Fruit fly (Drosophila melanogaster) whole organism, embryonic: ENCODE results near the gene Eig71Ei.

Source experiments
- Atf6 ChIP-seq: fragments of 200-800 bp; sonication (Bioruptor generic); IDR thresholded peaks from 2 replicates; pipeline ENCODE4 v1.3.6; 2022; ENCODE audit warnings: missing biosample characterization, missing genetic modification characterization
- CG10209 ChIP-seq: fragments of 200-800 bp; sonication (Bioruptor generic); optimal IDR thresholded peaks from 3 replicates; lab custom pipeline; 2017; ENCODE audit warnings: missing biosample characterization, mild to moderate bottlenecking, missing genetic modification characterization, missing genetic modification reagents
- CG11695 ChIP-seq: fragments of 200-800 bp; sonication (Bioruptor generic); IDR thresholded peaks from 3 replicates; pipeline ENCODE4 v1.3.6; 2022; ENCODE audit warnings: missing biosample characterization, missing genetic modification characterization
- CG12155 ChIP-seq: fragments of 200-800 bp; sonication (Bioruptor generic); optimal IDR thresholded peaks from 3 replicates; lab custom pipeline; 2016; ENCODE audit warnings: missing biosample characterization, missing genetic modification characterization
- CG12769 ChIP-seq: fragments of 200-800 bp; sonication (Bioruptor generic); optimal IDR thresholded peaks from 2 replicates; lab custom pipeline; 2019; ENCODE audit warnings: missing biosample characterization, mild to moderate bottlenecking, missing genetic modification characterization, moderate library complexity
- CG13296 ChIP-seq: fragments of 200-800 bp; sonication (Bioruptor generic); optimal IDR thresholded peaks from 3 replicates; lab custom pipeline; 2018; ENCODE audit warnings: missing biosample characterization, mild to moderate bottlenecking, missing genetic modification characterization
- CG15696 ChIP-seq: fragments of 200-800 bp; sonication (Bioruptor generic); optimal IDR thresholded peaks from 2 replicates; lab custom pipeline; 2019; ENCODE audit warnings: missing biosample characterization, mild to moderate bottlenecking, missing genetic modification characterization, moderate library complexity
- CG16863 ChIP-seq: fragments of 200-800 bp; sonication (Bioruptor generic); optimal IDR thresholded peaks from 3 replicates; lab custom pipeline; 2016; ENCODE audit warnings: missing biosample characterization, missing genetic modification characterization
- CG17359 ChIP-seq: fragments of 200-800 bp; sonication (Bioruptor generic); optimal IDR thresholded peaks from 3 replicates; lab custom pipeline; 2018; ENCODE audit warnings: missing biosample characterization, mild to moderate bottlenecking, missing genetic modification characterization, moderate library complexity
- CG17385 ChIP-seq: fragments of 200-800 bp; sonication (Bioruptor generic); optimal IDR thresholded peaks from 3 replicates; lab custom pipeline; 2018; ENCODE audit warnings: missing biosample characterization, mild to moderate bottlenecking, missing genetic modification characterization
- CG17612 ChIP-seq: fragments of 200-800 bp; sonication (Bioruptor generic); IDR thresholded peaks from 2 replicates; pipeline ENCODE4 v1.3.6; 2022; ENCODE audit warnings: missing biosample characterization, missing genetic modification characterization
- CG2199 ChIP-seq: fragments of 200-800 bp; sonication (Bioruptor generic); IDR thresholded peaks from 3 replicates; pipeline ENCODE4 v1.3.6; 2022; ENCODE audit warnings: missing biosample characterization, missing genetic modification characterization
- CG3281 ChIP-seq: fragments of 200-800 bp; sonication (Bioruptor generic); optimal IDR thresholded peaks from 3 replicates; lab custom pipeline; 2017; ENCODE audit warnings: missing biosample characterization, mild to moderate bottlenecking, missing genetic modification characterization
- CG6272 ChIP-seq: fragments of 200-800 bp; sonication (Bioruptor generic); IDR thresholded peaks from 2 replicates; pipeline ENCODE4 v1.3.6; 2022; ENCODE audit warnings: missing biosample characterization, missing genetic modification characterization
- CG6813 ChIP-seq: fragments of 200-800 bp; sonication (Bioruptor generic); optimal IDR thresholded peaks from 2 replicates; lab custom pipeline; 2017; ENCODE audit warnings: missing biosample characterization, missing genetic modification characterization, mild to moderate bottlenecking, moderate library complexity, missing genetic modification reagents
- D19B ChIP-seq: fragments of 200-800 bp; sonication (Bioruptor generic); optimal IDR thresholded peaks from 2 replicates; lab custom pipeline; 2017; ENCODE audit warnings: missing biosample characterization, mild to moderate bottlenecking, missing genetic modification characterization
- Deaf1 ChIP-seq: fragments of 200-800 bp; optimal IDR thresholded peaks from 3 replicates; lab custom pipeline; 2019; ENCODE audit warnings: missing biosample characterization, mild to moderate bottlenecking, missing genetic modification characterization, moderate library complexity
- E2f2 ChIP-seq: fragments of 200-800 bp; sonication (Bioruptor generic); IDR thresholded peaks from 2 replicates; pipeline ENCODE4 v1.3.6; 2022; ENCODE audit warnings: missing biosample characterization, missing genetic modification characterization
- Eip74EF ChIP-seq, 2 experiments: fragments of 200-800 bp in 1 of 2; fragments of >200 bp in 1 of 2; sonication (Bioruptor generic) in 1 of 2; optimal IDR thresholded peaks; 2 replicates each; lab custom pipeline; 2017 to 2019; ENCODE audit warnings: missing biosample characterization in 2 of 2, missing genetic modification characterization in 2 of 2, mild to moderate bottlenecking in 1 of 2, moderate library complexity in 1 of 2
- HHEX ChIP-seq: fragments of 200-800 bp; sonication (Bioruptor generic); optimal IDR thresholded peaks from 3 replicates; lab custom pipeline; 2017; ENCODE audit warnings: missing biosample characterization, mild to moderate bottlenecking, missing genetic modification characterization, missing genetic modification reagents
- HmgD ChIP-seq: fragments of 200-800 bp; sonication (Bioruptor generic); optimal IDR thresholded peaks from 3 replicates; lab custom pipeline; 2016; ENCODE audit warnings: missing biosample characterization, missing genetic modification characterization
- Hmr ChIP-seq: fragments of 200-800 bp; sonication (Bioruptor generic); optimal IDR thresholded peaks from 3 replicates; lab custom pipeline; 2017; ENCODE audit warnings: mild to moderate bottlenecking, missing biosample characterization, missing genetic modification reagents, missing genetic modification characterization
- Mes4 ChIP-seq: fragments of 200-800 bp; sonication (Bioruptor generic); optimal IDR thresholded peaks from 2 replicates; lab custom pipeline; 2016; ENCODE audit warnings: missing biosample characterization, missing genetic modification characterization
- NC2α ChIP-seq: fragments of 200-800 bp; sonication (Bioruptor generic); optimal IDR thresholded peaks from 2 replicates; lab custom pipeline; 2016; ENCODE audit warnings: missing biosample characterization, missing genetic modification characterization
- Sin3A ChIP-seq: fragments of >200 bp; optimal IDR thresholded peaks from 2 replicates; lab custom pipeline; 2018
- Spps ChIP-seq: fragments of 200-800 bp; sonication (Bioruptor generic); optimal IDR thresholded peaks from 2 replicates; lab custom pipeline; 2018; ENCODE audit warnings: missing biosample characterization, mild to moderate bottlenecking, missing genetic modification characterization
- TFAM ChIP-seq: fragments of 200-800 bp; sonication (Bioruptor generic); optimal IDR thresholded peaks from 2 replicates; lab custom pipeline; 2017; ENCODE audit warnings: missing biosample characterization, missing genetic modification characterization, inconsistent platforms
- Taf1 ChIP-seq: fragments of 200-800 bp; sonication (Bioruptor generic); IDR thresholded peaks from 2 replicates; pipeline ENCODE4 v1.3.6; 2022; ENCODE audit warnings: missing biosample characterization, missing genetic modification characterization
- amos ChIP-seq: fragments of 200-800 bp; sonication (Bioruptor generic); IDR thresholded peaks from 2 replicates; pipeline ENCODE4 v1.3.6; 2022; ENCODE audit warnings: missing biosample characterization, missing genetic modification characterization; ENCODE audit not compliant: partially characterized antibody
- ap ChIP-seq: fragments of 200-800 bp; sonication (Bioruptor generic); IDR thresholded peaks from 2 replicates; pipeline ENCODE4 v1.3.6; 2022; ENCODE audit warnings: missing biosample characterization, missing genetic modification characterization
- ase ChIP-seq: fragments of 200-800 bp; sonication (Bioruptor generic); IDR thresholded peaks from 3 replicates; pipeline ENCODE4 v1.3.6; 2022; ENCODE audit warnings: missing biosample characterization, missing genetic modification characterization
- bab2 ChIP-seq: fragments of 200-800 bp; sonication (Bioruptor generic); optimal IDR thresholded peaks from 2 replicates; lab custom pipeline; 2016; ENCODE audit warnings: missing biosample characterization, missing genetic modification characterization
- ci ChIP-seq: fragments of 200-800 bp; sonication (Bioruptor generic); IDR thresholded peaks from 3 replicates; pipeline ENCODE4 v1.3.6; 2022; ENCODE audit warnings: missing biosample characterization, missing genetic modification characterization
- crp ChIP-seq, 2 experiments: fragments of 200-800 bp; sonication (Bioruptor generic); optimal IDR thresholded peaks; 2 replicates in 1 of 2; 3 replicates in 1 of 2; lab custom pipeline; 2017; ENCODE audit warnings: missing biosample characterization in 2 of 2, missing genetic modification characterization in 2 of 2, mild to moderate bottlenecking in 1 of 2, moderate library complexity in 1 of 2
- da ChIP-seq: fragments of 200-800 bp; sonication (Bioruptor generic); optimal IDR thresholded peaks from 2 replicates; lab custom pipeline; 2016; ENCODE audit warnings: missing biosample characterization, missing genetic modification characterization
- dmrt99B ChIP-seq: fragments of 200-800 bp; sonication (Bioruptor generic); optimal IDR thresholded peaks from 2 replicates; lab custom pipeline; 2018; ENCODE audit warnings: missing biosample characterization, mild to moderate bottlenecking, missing genetic modification characterization, moderate library complexity
- dpn ChIP-seq, 2 experiments: fragments of 200-800 bp; sonication (Bioruptor generic); optimal IDR thresholded peaks; 3 replicates each; lab custom pipeline; 2016; ENCODE audit warnings: missing biosample characterization in 2 of 2, missing genetic modification characterization in 2 of 2
- dysf ChIP-seq: fragments of 200-800 bp; sonication (Bioruptor generic); IDR thresholded peaks from 3 replicates; pipeline ENCODE4 v1.3.6; 2022; ENCODE audit warnings: missing biosample characterization, missing genetic modification characterization
- exex ChIP-seq: fragments of 200-800 bp; sonication (Bioruptor generic); optimal IDR thresholded peaks from 4 replicates; lab custom pipeline; 2018; ENCODE audit warnings: missing biosample characterization, mild to moderate bottlenecking, missing genetic modification characterization, moderate library complexity
- fd102C ChIP-seq: fragments of 200-800 bp; sonication (Bioruptor generic); optimal IDR thresholded peaks from 2 replicates; lab custom pipeline; 2018; ENCODE audit warnings: missing biosample characterization, mild to moderate bottlenecking, missing genetic modification characterization, moderate library complexity
- gce ChIP-seq: fragments of 200-800 bp; sonication (Bioruptor generic); IDR thresholded peaks from 3 replicates; pipeline ENCODE4 v1.3.6; 2022; ENCODE audit warnings: missing biosample characterization, missing genetic modification characterization
- gem ChIP-seq: fragments of 200-800 bp; sonication (Bioruptor generic); optimal IDR thresholded peaks from 2 replicates; lab custom pipeline; 2019; ENCODE audit warnings: missing biosample characterization, mild to moderate bottlenecking, missing genetic modification characterization, moderate library complexity
- gro ChIP-seq: fragments of 200-800 bp; sonication (Bioruptor generic); optimal IDR thresholded peaks from 2 replicates; lab custom pipeline; 2016; ENCODE audit warnings: missing biosample characterization, missing genetic modification characterization
- h ChIP-seq: fragments of >200 bp; optimal IDR thresholded peaks from 2 replicates; lab custom pipeline; 2017
- phol ChIP-seq: fragments of 200-800 bp; sonication (Bioruptor generic); optimal IDR thresholded peaks from 3 replicates; lab custom pipeline; 2018; ENCODE audit warnings: missing biosample characterization, mild to moderate bottlenecking, missing genetic modification characterization, moderate library complexity
- sc ChIP-seq, 3 experiments: fragments of >200 bp in 2 of 3; fragments of 200-800 bp in 1 of 3; sonication (Bioruptor generic) in 1 of 3; optimal IDR thresholded peaks; 2 replicates in 2 of 3; 3 replicates in 1 of 3; lab custom pipeline; 2017; ENCODE audit warnings: mild to moderate bottlenecking in 1 of 3, missing biosample characterization in 1 of 3, missing genetic modification characterization in 1 of 3, missing genetic modification reagents in 1 of 3
- tio ChIP-seq: fragments of 200-800 bp; sonication (Bioruptor generic); optimal IDR thresholded peaks from 2 replicates; lab custom pipeline; 2017; ENCODE audit warnings: missing biosample characterization, missing genetic modification characterization, inconsistent platforms
- unc-4 ChIP-seq: fragments of 200-800 bp; sonication (Bioruptor generic); IDR thresholded peaks from 2 replicates; pipeline ENCODE4 v1.3.6; 2022; ENCODE audit warnings: missing biosample characterization, missing genetic modification characterization; ENCODE audit not compliant: partially characterized antibody
- yki ChIP-seq: fragments of >200 bp; optimal IDR thresholded peaks from 3 replicates; lab custom pipeline; 2018

Eig71Ei gene

DNA sequence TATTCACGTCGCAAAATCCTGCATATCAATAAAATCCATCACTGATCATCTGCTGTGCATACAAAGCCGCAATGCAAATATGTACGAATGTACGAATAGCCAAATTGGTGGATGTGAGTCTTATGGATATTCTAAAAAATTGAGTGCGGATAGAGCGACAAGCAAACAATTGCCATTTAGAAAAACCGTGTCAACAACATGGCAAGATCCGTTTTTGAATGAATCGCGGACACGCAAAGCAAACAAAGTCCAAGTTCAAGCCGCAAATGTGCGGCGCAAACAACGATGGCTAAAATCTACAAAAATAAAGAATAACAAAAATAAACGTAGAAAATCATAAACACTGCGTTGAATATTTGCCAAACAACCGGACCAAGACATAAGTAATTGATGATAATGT lies 30.0 kb downstream of the Eig71Ei start (continued):
- TF ChIP-seq ci: peak; percentile 32; the same call in 1 of the 3 replicates
- TF ChIP-seq Eip74EF (GFP tag; optimal IDR thresholded peaks at IDR 0.05; lab: Kevin White, UChicago): no peak
- no peak for TF ChIP-seq CG17359 (tag; lab: Kevin White, UChicago)
- TF ChIP-seq unc-4 (GFP tag; lab: Robert Waterston, UW): no peak
- no peak for TF ChIP-seq D19B (GFP tag; lab: Kevin White, UChicago)
- TF ChIP-seq TFAM (GFP tag; lab: Kevin White, UChicago): no peak
- TF ChIP-seq gce (GFP tag; lab: Robert Waterston, UW): no peak
- TF ChIP-seq gro (GFP tag; lab: Kevin White, UChicago): no peak
- TF ChIP-seq CG12155 (GFP tag; lab: Kevin White, UChicago): no peak
- peak in 1 of 2 experiments; percentile 7 for TF ChIP-seq dpn (GFP tag; optimal IDR thresholded peaks at IDR 0.05; lab: Kevin White, UChicago)
- no peak for TF ChIP-seq h (lab: Kevin White, UChicago)
- no peak for TF ChIP-seq phol
- TF ChIP-seq E2f2 (GFP tag; lab: Robert Waterston, UW): peak; percentile 30; the same call in 1 of the 2 replicates
- no peak for TF ChIP-seq CG2199 (GFP tag; lab: Robert Waterston, UW)
- peak; percentile 17 for TF ChIP-seq CG12769
- peak; percentile 35 for TF ChIP-seq CG10209
- peak; percentile 40; the same call in 1 of the 2 replicates for TF ChIP-seq Atf6 (GFP tag; lab: Robert Waterston, UW)
- TF ChIP-seq ase (GFP tag; lab: Robert Waterston, UW): no peak
- no peak for TF ChIP-seq Mes4 (GFP tag; lab: Kevin White, UChicago)
- no peak for TF ChIP-seq Taf1 (GFP tag; lab: Robert Waterston, UW)
- peak; percentile 43 for TF ChIP-seq CG3281
- no peak for TF ChIP-seq CG15696 (tag; lab: Kevin White, UChicago)
- TF ChIP-seq yki (lab: Kevin White, UChicago): no peak
- TF ChIP-seq da (GFP tag; lab: Kevin White, UChicago): no peak
- no peak for TF ChIP-seq crp (GFP tag; optimal IDR thresholded peaks at IDR 0.05; lab: Kevin White, UChicago)
- no peak for TF ChIP-seq exex (tag; lab: Kevin White, UChicago)
- peak; percentile 16 for TF ChIP-seq gem
- no peak for TF ChIP-seq dmrt99B (tag; lab: Kevin White, UChicago)
- peak; percentile 50 for TF ChIP-seq fd102C (GFP tag; lab: Kevin White, UChicago)
- TF ChIP-seq HmgD (GFP tag; lab: Kevin White, UChicago): no peak
- peak; percentile 27; the same call in 1 of the 3 replicates for TF ChIP-seq CG11695 (GFP tag; lab: Robert Waterston, UW)
- peak; percentile 52 for TF ChIP-seq CG6813
- peak; percentile 54 for TF ChIP-seq CG13296 (GFP tag; lab: Kevin White, UChicago)
- no peak for TF ChIP-seq Sin3A (lab: Kevin White, UChicago)
- TF ChIP-seq Spps: no peak
- TF ChIP-seq Hmr (GFP tag; lab: Kevin White, UChicago): peak; percentile 37
- TF ChIP-seq CG17612: no peak
- peak; percentile 17 for TF ChIP-seq HHEX (GFP tag; lab: Kevin White, UChicago)
- TF ChIP-seq dysf (GFP tag; lab: Robert Waterston, UW): peak; percentile 27; the same call in 1 of the 3 replicates
- TF ChIP-seq CG17385: peak; percentile 18
- no peak for TF ChIP-seq CG16863 (GFP tag; lab: Kevin White, UChicago)
- no peak for TF ChIP-seq CG6272
- no peak for TF ChIP-seq sc (optimal IDR thresholded peaks at IDR 0.05; lab: Kevin White, UChicago)
- TF ChIP-seq sc (GFP tag; optimal IDR thresholded peaks at IDR 0.05; lab: Kevin White, UChicago): no peak
- no peak for TF ChIP-seq Deaf1 (tag; lab: Kevin White, UChicago)
- no peak for TF ChIP-seq NC2α (GFP tag; lab: Kevin White, UChicago)
- TF ChIP-seq bab2 (GFP tag; lab: Kevin White, UChicago): peak; percentile 9
- no peak for TF ChIP-seq tio (GFP tag; lab: Kevin White, UChicago)
- TF ChIP-seq ap (GFP tag; lab: Robert Waterston, UW): no peak
- no peak for TF ChIP-seq amos (GFP tag; lab: Robert Waterston, UW)
